Worm (Caenorhabditis elegans) whole organism, L1 larva: ENCODE results near the gene C54E4.12.

ENCODE experiments used
- unc-62 ChIP-seq: fragments of 150-350 bp; optimal IDR thresholded peaks from 2 replicates; lab custom pipeline; 2014; ENCODE audit warnings: missing biosample characterization, missing genetic modification reagents, missing genetic modification characterization
- vab-15 ChIP-seq: sonication (generic microtip); optimal IDR thresholded peaks from 2 replicates; lab custom pipeline; 2017; ENCODE audit warnings: missing genotype, mild to moderate bottlenecking, missing genetic modification characterization, missing compliant biosample characterization
- ztf-4 ChIP-seq: fragments of 150-350 bp; optimal IDR thresholded peaks from 2 replicates; lab custom pipeline; 2014; ENCODE audit warnings: missing biosample characterization, missing genetic modification characterization

DNA sequence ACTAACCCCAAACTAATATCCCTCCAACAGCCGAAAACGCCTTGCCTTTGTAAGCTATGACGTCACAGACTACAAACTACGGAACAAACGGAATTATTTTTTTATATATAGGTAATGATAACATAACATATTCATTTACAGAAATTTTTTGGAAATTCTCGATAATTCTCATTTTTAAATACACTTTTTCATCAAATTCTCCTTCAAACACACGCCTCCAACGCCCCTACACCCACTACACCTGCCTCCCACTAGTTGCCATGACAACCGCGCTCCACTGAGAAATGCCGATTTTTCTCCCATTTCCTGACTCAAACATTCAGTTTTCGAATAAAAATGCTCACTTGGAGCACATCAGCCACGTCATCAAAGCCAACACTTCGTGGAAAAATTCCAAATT, 26.1 kb downstream of the C54E4.12 start, which contains the start of gene xbx-4:
- no peak for TF ChIP-seq vab-15 (tag; lab: Kevin White, UChicago)
- no peak for TF ChIP-seq unc-62
- TF ChIP-seq ztf-4 (tag; lab: Kevin White, UChicago), result no peak
